Fruit fly (Drosophila melanogaster): ENCODE measurements around the gene CG7213.

The CG7213 gene

DNA sequence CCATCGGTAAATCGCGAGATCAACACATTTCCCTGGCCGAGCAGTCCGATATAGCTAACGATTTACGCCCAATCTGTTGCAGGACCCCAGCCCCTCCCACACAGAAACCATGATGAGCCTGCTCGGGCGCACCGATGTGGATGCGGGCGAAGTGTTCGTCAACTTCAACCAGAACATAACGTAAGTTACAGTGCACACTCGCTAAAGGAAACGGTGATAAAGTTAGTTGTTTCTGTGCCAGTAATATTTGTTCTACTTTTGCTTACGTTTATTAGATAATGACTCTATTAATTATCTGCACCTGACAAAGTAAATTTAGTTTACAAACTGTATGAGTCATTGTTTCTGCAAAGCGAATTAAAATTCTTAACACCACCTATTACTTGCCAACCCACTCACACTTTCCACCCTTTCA, 53.0 kb downstream of the CG7213 start:
- TF ChIP-seq Hr78 (GFP tag; optimal IDR thresholded peaks at IDR 0.05) (no peak), fru (GFP tag; optimal IDR thresholded peaks at IDR 0.05) (no peak), OdsH (GFP tag; optimal IDR thresholded peaks at IDR 0.05) (no peak), dmrt93B (GFP tag; optimal IDR thresholded peaks at IDR 0.05) (no peak), foxo (GFP tag; optimal IDR thresholded peaks at IDR 0.05) (no peak), N (GFP tag; optimal IDR thresholded peaks at IDR 0.05) (no peak), Vsx2 (GFP tag; optimal IDR thresholded peaks at IDR 0.05; ENCODE audit: partially characterized antibody) (no peak), sage (GFP tag; optimal IDR thresholded peaks at IDR 0.05) (no peak), Rel (GFP tag; optimal IDR thresholded peaks at IDR 0.05) (no peak), Rel (tag; optimal IDR thresholded peaks at IDR 0.05) (no peak), jim (GFP tag; optimal IDR thresholded peaks at IDR 0.05) (no peak), GATAd (GFP tag; optimal IDR thresholded peaks at IDR 0.05) (no peak), dl (GFP tag; optimal IDR thresholded peaks at IDR 0.05; ENCODE audit: insufficient read depth in 1 of 2, partially characterized antibody in 2 of 2) (no peak)

DNA sequence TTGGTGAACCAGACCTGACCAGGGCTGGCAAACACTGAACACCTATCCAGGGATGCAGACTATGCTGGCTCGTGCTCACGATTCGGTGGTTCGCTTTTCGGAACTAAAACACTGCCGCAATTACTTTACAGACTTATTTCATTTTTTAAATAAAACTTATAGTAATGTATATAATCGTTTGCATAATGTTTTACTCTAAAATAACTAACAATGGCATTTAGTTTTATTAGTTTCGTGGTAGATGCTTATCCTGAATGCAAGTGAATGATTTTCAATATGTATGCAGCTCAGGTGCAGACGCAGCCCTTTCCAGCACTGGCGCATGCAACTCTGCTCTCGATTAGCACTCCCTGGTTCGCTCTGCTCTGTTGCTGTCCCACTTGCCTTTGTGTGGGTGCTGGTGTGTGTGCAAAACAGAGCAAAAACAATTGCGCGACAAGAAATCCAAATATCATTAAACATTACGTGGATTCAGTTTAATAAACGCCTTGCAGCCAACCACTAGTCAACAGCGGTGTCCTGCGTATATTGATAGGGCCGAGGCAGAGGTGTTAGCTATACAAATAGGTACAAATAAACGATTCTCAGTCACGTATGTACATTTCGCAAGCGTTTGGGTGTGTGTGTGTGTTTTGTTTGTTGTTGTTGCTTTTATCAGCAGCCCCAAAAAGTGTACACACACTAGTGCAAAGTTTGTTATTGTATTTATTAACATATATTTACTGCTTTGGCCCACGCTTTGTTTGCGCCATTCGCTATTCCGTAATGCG, 53.6 kb downstream of the CG7213 start, which contains the start of the genes ERR and Atg18a:
Gene ERR, minus strand, starts transcription at position 45 of the 770 bp plus-strand sequence.
Gene Atg18a, plus strand, starts transcription at position 231 of the 770 bp plus-strand sequence.
- TF ChIP-seq dmrt93B (GFP tag; optimal IDR thresholded peaks at IDR 0.05) = peak; percentile 91
- TF ChIP-seq Rel (GFP tag; optimal IDR thresholded peaks at IDR 0.05) = peak; percentile 49
- TF ChIP-seq Rel (tag; optimal IDR thresholded peaks at IDR 0.05) = peak; percentile 69
- peak; percentile 87 for TF ChIP-seq rgr (GFP tag; optimal IDR thresholded peaks at IDR 0.05)
- no peak for TF ChIP-seq Abd-B (GFP tag; optimal IDR thresholded peaks at IDR 0.05)
- TF ChIP-seq Sp1 (GFP tag; optimal IDR thresholded peaks at IDR 0.05) = peak; percentile 86
- no peak for TF ChIP-seq CrebA (GFP tag; optimal IDR thresholded peaks at IDR 0.05; ENCODE audit: borderline replicate concordance)
- peak; percentile 29 for TF ChIP-seq CG32264 (GFP tag; optimal IDR thresholded peaks at IDR 0.05)
- peak; percentile 84 for TF ChIP-seq ey (GFP tag; optimal IDR thresholded peaks at IDR 0.05)
- TF ChIP-seq GATAd (GFP tag; optimal IDR thresholded peaks at IDR 0.05) = peak; percentile 74
- peak; percentile 85 for TF ChIP-seq CG9705 (GFP tag; optimal IDR thresholded peaks at IDR 0.05)
- TF ChIP-seq Hnf4 (GFP tag; optimal IDR thresholded peaks at IDR 0.05) = peak; percentile 90
- TF ChIP-seq Dfd (GFP tag; optimal IDR thresholded peaks at IDR 0.05) = no peak
- TF ChIP-seq jim (GFP tag; optimal IDR thresholded peaks at IDR 0.05) = peak; percentile 36
- TF ChIP-seq Dif (GFP tag; optimal IDR thresholded peaks at IDR 0.05; ENCODE audit: partially characterized antibody) = peak; percentile 5
- peak; percentile 88 for TF ChIP-seq Jra (GFP tag; optimal IDR thresholded peaks at IDR 0.05)
- peak; percentile 85 for TF ChIP-seq OdsH (GFP tag; optimal IDR thresholded peaks at IDR 0.05)
- TF ChIP-seq usp (GFP tag; optimal IDR thresholded peaks at IDR 0.05) = no peak
- TF ChIP-seq lola (GFP tag; optimal IDR thresholded peaks at IDR 0.05) = no peak
- TF ChIP-seq Hr83 (GFP tag; optimal IDR thresholded peaks at IDR 0.05; ENCODE audit: poor library complexity, severe bottlenecking) = peak; percentile 88
- peak; percentile 93 for TF ChIP-seq HLH106 (tag; optimal IDR thresholded peaks at IDR 0.05)
- TF ChIP-seq Vsx2 (GFP tag; optimal IDR thresholded peaks at IDR 0.05; ENCODE audit: partially characterized antibody) = no peak
- peak; percentile 80 for TF ChIP-seq br (GFP tag; optimal IDR thresholded peaks at IDR 0.05)
- TF ChIP-seq dsf (GFP tag; optimal IDR thresholded peaks at IDR 0.05; ENCODE audit: borderline replicate concordance) = peak; percentile 86
- TF ChIP-seq woc (GFP tag; optimal IDR thresholded peaks at IDR 0.05) = peak; percentile 91
- no peak for TF ChIP-seq tai (GFP tag; optimal IDR thresholded peaks at IDR 0.05)
- TF ChIP-seq brk (GFP tag; optimal IDR thresholded peaks at IDR 0.05) = no peak
- peak; percentile 49 for TF ChIP-seq Myc (optimal IDR thresholded peaks at IDR 0.05)
- TF ChIP-seq pan (optimal IDR thresholded peaks at IDR 0.05) = no peak
- peak; percentile 35 for TF ChIP-seq Mio (GFP tag; optimal IDR thresholded peaks at IDR 0.05)
- no peak for TF ChIP-seq Hr78 (GFP tag; optimal IDR thresholded peaks at IDR 0.05)
- TF ChIP-seq psq (GFP tag; optimal IDR thresholded peaks at IDR 0.05) = peak; percentile 76
- peak in 1 of 2 experiments; percentile 92 for TF ChIP-seq foxo (GFP tag; optimal IDR thresholded peaks at IDR 0.05)
- TF ChIP-seq sage (GFP tag; optimal IDR thresholded peaks at IDR 0.05) = peak; percentile 50
- TF ChIP-seq h (GFP tag; optimal IDR thresholded peaks at IDR 0.05) = peak; percentile 91
- peak; percentile 90 for TF ChIP-seq sv (GFP tag; optimal IDR thresholded peaks at IDR 0.05)
- TF ChIP-seq dl (GFP tag; optimal IDR thresholded peaks at IDR 0.05; ENCODE audit: insufficient read depth in 1 of 2, partially characterized antibody in 2 of 2) = no peak
- peak; percentile 63 for TF ChIP-seq N (GFP tag; optimal IDR thresholded peaks at IDR 0.05)
- TF ChIP-seq fru (GFP tag; optimal IDR thresholded peaks at IDR 0.05) = peak; percentile 87

Data from whole organism, wandering third instar larva.